Worm (Caenorhabditis elegans) whole organism, late embryonic: Measurements from ENCODE around the gene aagr-3.

Source experiments
- C38D4.7 ChIP-seq: fragments of 200-800 bp; sonication (Bioruptor generic); optimal IDR thresholded peaks from 2 replicates; lab custom pipeline; 2018; ENCODE audit warnings: mild to moderate bottlenecking, missing genetic modification characterization, moderate library complexity, missing compliant biosample characterization
- F13H6.1 ChIP-seq: sonication (generic microtip); optimal IDR thresholded peaks from 2 replicates; lab custom pipeline; 2016; ENCODE audit warnings: missing genetic modification characterization, missing compliant biosample characterization
- K02D7.2 ChIP-seq: sonication (generic microtip); optimal IDR thresholded peaks from 2 replicates; lab custom pipeline; 2017; ENCODE audit warnings: mild to moderate bottlenecking, missing genetic modification characterization, missing compliant biosample characterization
- Y22D7AL.16 ChIP-seq: sonication (generic microtip); optimal IDR thresholded peaks from 2 replicates; lab custom pipeline; 2016; ENCODE audit warnings: missing genetic modification characterization, missing compliant biosample characterization
- ahr-1 ChIP-seq: sonication (generic microtip); optimal IDR thresholded peaks from 2 replicates; lab custom pipeline; 2016; ENCODE audit warnings: missing genetic modification characterization, missing compliant biosample characterization
- ama-1 ChIP-seq: fragments of 150-350 bp; optimal IDR thresholded peaks from 2 replicates; lab custom pipeline; 2014
- ceh-14 ChIP-seq: sonication (generic microtip); optimal IDR thresholded peaks from 2 replicates; lab custom pipeline; 2016; ENCODE audit warnings: missing genotype, missing genetic modification characterization, missing compliant biosample characterization
- ceh-19 ChIP-seq: fragments of 200-800 bp; sonication (Bioruptor generic); optimal IDR thresholded peaks from 2 replicates; lab custom pipeline; 2018; ENCODE audit warnings: mild to moderate bottlenecking, missing genetic modification characterization, missing compliant biosample characterization
- ceh-2 ChIP-seq: sonication (generic microtip); optimal IDR thresholded peaks from 2 replicates; lab custom pipeline; 2016; ENCODE audit warnings: missing genotype, missing genetic modification characterization, missing compliant biosample characterization
- ceh-24 ChIP-seq: sonication (generic microtip); optimal IDR thresholded peaks from 2 replicates; lab custom pipeline; 2016; ENCODE audit warnings: mild to moderate bottlenecking, missing genetic modification characterization, missing compliant biosample characterization
- ceh-30 ChIP-seq: fragments of 150-350 bp; optimal IDR thresholded peaks from 2 replicates; lab custom pipeline; 2014; ENCODE audit warnings: missing biosample characterization, missing genetic modification characterization
- ceh-31 ChIP-seq: sonication (generic microtip); optimal IDR thresholded peaks from 2 replicates; lab custom pipeline; 2016; ENCODE audit warnings: missing genetic modification characterization, missing compliant biosample characterization
- ceh-34 ChIP-seq: sonication (generic microtip); optimal IDR thresholded peaks from 2 replicates; lab custom pipeline; 2016; ENCODE audit warnings: mild to moderate bottlenecking, missing genetic modification characterization, missing compliant biosample characterization
- ceh-45 ChIP-seq: fragments of 200-800 bp; sonication (Bioruptor generic); IDR thresholded peaks from 2 replicates; pipeline ENCODE4 v1.3.6; 2022; ENCODE audit warnings: missing genetic modification reagents, missing genetic modification characterization, missing compliant biosample characterization
- ceh-9 ChIP-seq: sonication (generic microtip); optimal IDR thresholded peaks from 2 replicates; lab custom pipeline; 2016; ENCODE audit warnings: mild to moderate bottlenecking, missing genetic modification characterization, inconsistent platforms, missing compliant biosample characterization
- elt-4 ChIP-seq: sonication (generic microtip); optimal IDR thresholded peaks from 2 replicates; lab custom pipeline; 2016; ENCODE audit warnings: missing genetic modification characterization, missing compliant biosample characterization
- ets-4 ChIP-seq: sonication (generic microtip); optimal IDR thresholded peaks from 2 replicates; lab custom pipeline; 2016; ENCODE audit warnings: missing genetic modification characterization, missing compliant biosample characterization
- eyg-1 ChIP-seq: sonication (generic microtip); optimal IDR thresholded peaks from 2 replicates; lab custom pipeline; 2016; ENCODE audit warnings: missing genotype, missing genetic modification characterization, missing compliant biosample characterization
- fax-1 ChIP-seq: sonication (generic microtip); optimal IDR thresholded peaks from 2 replicates; lab custom pipeline; 2016; ENCODE audit warnings: missing genotype, missing genetic modification characterization, missing compliant biosample characterization
- fkh-6 ChIP-seq: sonication (generic microtip); optimal IDR thresholded peaks from 2 replicates; lab custom pipeline; 2016; ENCODE audit warnings: missing genetic modification characterization, missing compliant biosample characterization
- hlh-15 ChIP-seq: sonication (generic microtip); optimal IDR thresholded peaks from 2 replicates; lab custom pipeline; 2016; ENCODE audit warnings: missing genetic modification characterization, missing compliant biosample characterization
- hlh-30 ChIP-seq: sonication (generic microtip); optimal IDR thresholded peaks from 2 replicates; lab custom pipeline; 2017; ENCODE audit warnings: antibody characterized with exemption, missing genetic modification characterization, missing compliant biosample characterization; ENCODE audit not compliant: insufficient read depth
- hlh-8 ChIP-seq: sonication (generic microtip); optimal IDR thresholded peaks from 2 replicates; lab custom pipeline; 2016; ENCODE audit warnings: missing genotype, missing genetic modification characterization, missing compliant biosample characterization
- lim-6 ChIP-seq: sonication (generic microtip); optimal IDR thresholded peaks from 2 replicates; lab custom pipeline; 2016; ENCODE audit warnings: missing genetic modification characterization, missing compliant biosample characterization
- lin-11 ChIP-seq: fragments of 200-800 bp; sonication (Bioruptor generic); optimal IDR thresholded peaks from 2 replicates; lab custom pipeline; 2018; ENCODE audit warnings: mild to moderate bottlenecking, missing genetic modification characterization, missing compliant biosample characterization
- mec-3 ChIP-seq: sonication (generic microtip); optimal IDR thresholded peaks from 2 replicates; lab custom pipeline; 2016; ENCODE audit warnings: borderline replicate concordance, missing genetic modification characterization, missing compliant biosample characterization
- nfya-1 ChIP-seq: sonication (generic microtip); optimal IDR thresholded peaks from 2 replicates; lab custom pipeline; 2017; ENCODE audit warnings: missing genetic modification characterization, mild to moderate bottlenecking, missing compliant biosample characterization, antibody characterized with exemption, moderate library complexity
- nhr-11 ChIP-seq: fragments of 150-350 bp; optimal IDR thresholded peaks from 2 replicates; lab custom pipeline; 2014; ENCODE audit warnings: missing biosample characterization, missing genetic modification characterization
- nhr-232 ChIP-seq: sonication (generic microtip); optimal IDR thresholded peaks from 2 replicates; lab custom pipeline; 2016; ENCODE audit warnings: missing genetic modification characterization, missing compliant biosample characterization
- pag-3 ChIP-seq: sonication (generic microtip); optimal IDR thresholded peaks from 2 replicates; lab custom pipeline; 2016; ENCODE audit warnings: missing compliant biosample characterization, missing genetic modification characterization, borderline replicate concordance
- pax-1 ChIP-seq: fragments of 150-350 bp; optimal IDR thresholded peaks from 2 replicates; lab custom pipeline; 2014; ENCODE audit warnings: missing biosample characterization, missing genetic modification characterization
- pha-2 ChIP-seq: sonication (generic microtip); optimal IDR thresholded peaks from 2 replicates; lab custom pipeline; 2017; ENCODE audit warnings: mild to moderate bottlenecking, missing genetic modification characterization, missing compliant biosample characterization
- pha-4 ChIP-seq: fragments of 150-350 bp; optimal IDR thresholded peaks from 2 replicates; lab custom pipeline; 2018; ENCODE audit warnings: missing biosample characterization, missing genetic modification reagents, missing genetic modification characterization
- pqm-1 ChIP-seq: sonication (generic microtip); optimal IDR thresholded peaks from 2 replicates; lab custom pipeline; 2016; ENCODE audit warnings: missing genetic modification characterization, missing compliant biosample characterization
- pros-1 ChIP-seq: fragments of 150-350 bp; optimal IDR thresholded peaks from 2 replicates; lab custom pipeline; 2014; ENCODE audit warnings: missing biosample characterization, missing genetic modification reagents, missing genetic modification characterization
- ref-2 ChIP-seq: sonication (generic microtip); optimal IDR thresholded peaks from 2 replicates; lab custom pipeline; 2016; ENCODE audit warnings: missing genetic modification characterization, missing compliant biosample characterization
- sox-2 ChIP-seq: fragments of 200-800 bp; sonication (Bioruptor generic); IDR thresholded peaks from 2 replicates; pipeline ENCODE4 v1.3.6; 2022; ENCODE audit warnings: missing genetic modification reagents, missing genetic modification characterization, missing compliant biosample characterization
- sox-4 ChIP-seq: sonication (generic microtip); optimal IDR thresholded peaks from 2 replicates; lab custom pipeline; 2017; ENCODE audit warnings: mild to moderate bottlenecking, missing genetic modification characterization, inconsistent platforms, missing compliant biosample characterization
- syd-9 ChIP-seq: sonication (generic microtip); optimal IDR thresholded peaks from 2 replicates; lab custom pipeline; 2016; ENCODE audit warnings: mild to moderate bottlenecking, missing genetic modification characterization, moderate library complexity, missing compliant biosample characterization
- unc-3 ChIP-seq, 2 experiments: fragments of 200-800 bp in 1 of 2; sonication (Bioruptor generic) in 1 of 2; sonication (generic microtip) in 1 of 2; conservative IDR thresholded peaks in 1 of 2; optimal IDR thresholded peaks in 1 of 2; 2 replicates each; pipeline versions ENCODE4 v1.3.6 to Lab custom; 2016 to 2022; ENCODE audit warnings: missing compliant biosample characterization in 2 of 2, missing genetic modification characterization in 2 of 2, missing genetic modification reagents in 1 of 2
- unc-86 ChIP-seq: sonication (generic microtip); optimal IDR thresholded peaks from 2 replicates; lab custom pipeline; 2016; ENCODE audit warnings: missing genetic modification characterization, missing compliant biosample characterization

Gene aagr-3

ce11 chrV:9730743-9731706 is 1.7 kb upstream of the aagr-3 start (continued):
- TF ChIP-seq fax-1 (tag; lab: Kevin White, UChicago) = peak; percentile 33
- peak; percentile 100 for TF ChIP-seq nfya-1 (tag; lab: Kevin White, UChicago)
- TF ChIP-seq lim-6 (tag; lab: Kevin White, UChicago) = peak; percentile 32
- TF ChIP-seq lin-11 (tag; lab: Kevin White, UChicago) = no peak
- TF ChIP-seq ceh-24 (tag; lab: Kevin White, UChicago) = no peak
- no peak for TF ChIP-seq ceh-45 (GFP tag; lab: Robert Waterston, UW)
- TF ChIP-seq ceh-30 = no peak
- peak; percentile 70 for TF ChIP-seq ahr-1 (tag; lab: Kevin White, UChicago)
- TF ChIP-seq hlh-8 (tag; lab: Kevin White, UChicago) = peak; percentile 88
- peak; percentile 94 for TF ChIP-seq F13H6.1 (tag; lab: Kevin White, UChicago)
- TF ChIP-seq syd-9 (tag; lab: Kevin White, UChicago) = peak; percentile 76
- no peak for TF ChIP-seq unc-3 (GFP tag; conservative IDR thresholded peaks at IDR 0.05; lab: Robert Waterston, UW)
- TF ChIP-seq unc-3 (tag; optimal IDR thresholded peaks at IDR 0.05; lab: Kevin White, UChicago) = peak; percentile 50
- TF ChIP-seq pqm-1 (tag; lab: Kevin White, UChicago) = peak; percentile 79
- TF ChIP-seq pha-2 (tag; lab: Kevin White, UChicago) = peak; percentile 73
- TF ChIP-seq sox-4 (tag; lab: Kevin White, UChicago) = peak; percentile 52
- peak; percentile 95 for TF ChIP-seq pros-1
- TF ChIP-seq ceh-34 (tag; lab: Kevin White, UChicago) = peak; percentile 95
- no peak for TF ChIP-seq nhr-11
- TF ChIP-seq K02D7.2 (tag; lab: Kevin White, UChicago) = no peak
- peak; percentile 55 for TF ChIP-seq pag-3 (tag; lab: Kevin White, UChicago)
- TF ChIP-seq nhr-232 (tag; lab: Kevin White, UChicago) = peak; percentile 33
- peak; percentile 91 for TF ChIP-seq hlh-30 (tag; lab: Kevin White, UChicago)
- TF ChIP-seq ama-1 (lab: Kevin White, UChicago) = peak; percentile 91
- no peak for TF ChIP-seq C38D4.7
- no peak for TF ChIP-seq pha-4 (tag; lab: Kevin White, UChicago)
- TF ChIP-seq eyg-1 (tag; lab: Kevin White, UChicago) = peak; percentile 72
- TF ChIP-seq hlh-15 (tag; lab: Kevin White, UChicago) = no peak
- peak; percentile 59 for TF ChIP-seq ceh-14 (tag; lab: Kevin White, UChicago)
- TF ChIP-seq fkh-6 (tag; lab: Kevin White, UChicago) = no peak
- peak; percentile 42 for TF ChIP-seq unc-86 (tag; lab: Kevin White, UChicago)
- peak; percentile 83 for TF ChIP-seq ceh-19
- no peak for TF ChIP-seq ceh-9
- no peak for TF ChIP-seq elt-4 (tag; lab: Kevin White, UChicago)
- peak; percentile 58 for TF ChIP-seq sox-2 (GFP tag; lab: Robert Waterston, UW)

DNA sequence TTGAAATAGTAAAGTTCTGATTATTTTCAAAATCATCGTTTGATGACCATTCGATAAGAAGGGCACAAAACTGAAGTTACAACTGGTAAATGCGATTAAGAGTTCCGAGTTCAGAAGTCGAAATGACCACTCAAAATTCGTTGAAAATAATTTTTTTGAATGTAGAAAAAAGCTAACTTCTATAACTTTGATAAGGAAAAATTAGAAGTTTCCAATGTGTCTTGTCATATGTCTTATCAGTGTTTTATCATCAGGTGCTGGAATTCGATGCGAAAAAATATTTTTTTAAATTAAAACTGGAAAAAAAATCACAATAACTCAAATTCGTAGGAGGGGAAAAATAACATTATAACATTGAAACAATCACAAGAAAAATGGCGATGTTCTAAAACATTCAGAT is 3.6 kb downstream of the aagr-3 start:
- TF ChIP-seq ref-2 (tag; lab: Kevin White, UChicago) = no peak
- no peak for TF ChIP-seq Y22D7AL.16 (tag; lab: Kevin White, UChicago)
- no peak for TF ChIP-seq mec-3 (tag; lab: Kevin White, UChicago)
- no peak for TF ChIP-seq ceh-31 (tag; lab: Kevin White, UChicago)
- no peak for TF ChIP-seq nhr-232 (tag; lab: Kevin White, UChicago)
- TF ChIP-seq sox-2 (GFP tag; lab: Robert Waterston, UW) = no peak
- no peak for TF ChIP-seq ets-4 (tag; lab: Kevin White, UChicago)
- TF ChIP-seq nhr-11 = no peak
- TF ChIP-seq pax-1 (tag; lab: Kevin White, UChicago) = no peak
- no peak for TF ChIP-seq ceh-2 (tag; lab: Kevin White, UChicago)
- TF ChIP-seq ceh-24 (tag; lab: Kevin White, UChicago) = no peak
